Fruit fly (Drosophila melanogaster) whole organism, embryonic: Measurements from ENCODE around the gene CG9107.

ENCODE experiments used
- Bgb ChIP-seq: fragments of 200-800 bp; sonication (Bioruptor generic); IDR thresholded peaks from 2 replicates; pipeline ENCODE4 v1.3.6; 2022; ENCODE audit warnings: missing biosample characterization, missing genetic modification characterization; ENCODE audit not compliant: partially characterized antibody
- Bteb2 ChIP-seq: fragments of 200-800 bp; sonication (Bioruptor generic); optimal IDR thresholded peaks from 2 replicates; lab custom pipeline; 2016; ENCODE audit warnings: missing biosample characterization, missing genetic modification characterization
- CG10366 ChIP-seq: fragments of 200-800 bp; sonication (Bioruptor generic); IDR thresholded peaks from 2 replicates; pipeline ENCODE4 v1.3.6; 2022; ENCODE audit warnings: missing biosample characterization, missing genetic modification characterization
- CG11504 ChIP-seq: fragments of 200-800 bp; sonication (Bioruptor generic); optimal IDR thresholded peaks from 3 replicates; lab custom pipeline; 2019; ENCODE audit warnings: missing biosample characterization, mild to moderate bottlenecking, missing genetic modification characterization, moderate library complexity
- CG12219 ChIP-seq: fragments of 200-800 bp; sonication (Bioruptor generic); optimal IDR thresholded peaks from 3 replicates; lab custom pipeline; 2018; ENCODE audit warnings: missing biosample characterization, mild to moderate bottlenecking, missing genetic modification characterization
- CG12299 ChIP-seq: fragments of 200-800 bp; sonication (Bioruptor generic); optimal IDR thresholded peaks from 2 replicates; lab custom pipeline; 2018; ENCODE audit warnings: missing biosample characterization, mild to moderate bottlenecking, missing genetic modification characterization
- CG12942 ChIP-seq: fragments of 200-800 bp; sonication (Bioruptor generic); optimal IDR thresholded peaks from 3 replicates; lab custom pipeline; 2016; ENCODE audit warnings: missing biosample characterization, missing genetic modification characterization
- CG13624 ChIP-seq: fragments of 200-800 bp; sonication (Bioruptor generic); optimal IDR thresholded peaks from 2 replicates; lab custom pipeline; 2016; ENCODE audit warnings: missing biosample characterization, missing genetic modification characterization
- CG1647 ChIP-seq: fragments of 200-800 bp; sonication (Bioruptor generic); optimal IDR thresholded peaks from 3 replicates; lab custom pipeline; 2016; ENCODE audit warnings: missing biosample characterization, missing genetic modification characterization
- CG16813 ChIP-seq: fragments of 200-800 bp; sonication (Bioruptor generic); IDR thresholded peaks from 3 replicates; pipeline ENCODE4 v1.3.6; 2022; ENCODE audit warnings: missing biosample characterization, missing genetic modification characterization; ENCODE audit not compliant: partially characterized antibody
- CG17328 ChIP-seq: fragments of 200-800 bp; sonication (Bioruptor generic); IDR thresholded peaks from 2 replicates; pipeline ENCODE4 v1.3.6; 2022; ENCODE audit warnings: missing biosample characterization, missing genetic modification characterization
- CG17912 ChIP-seq: fragments of 200-800 bp; sonication (Bioruptor generic); optimal IDR thresholded peaks from 2 replicates; lab custom pipeline; 2018; ENCODE audit warnings: missing biosample characterization, mild to moderate bottlenecking, missing genetic modification characterization
- CG18011 ChIP-seq: fragments of 200-800 bp; sonication (Bioruptor generic); optimal IDR thresholded peaks from 2 replicates; lab custom pipeline; 2017; ENCODE audit warnings: missing biosample characterization, missing genetic modification characterization, mild to moderate bottlenecking, moderate library complexity, missing genotype
- CG18262 ChIP-seq: fragments of 200-800 bp; optimal IDR thresholded peaks from 3 replicates; lab custom pipeline; 2019; ENCODE audit warnings: missing biosample characterization, mild to moderate bottlenecking, missing genetic modification characterization, moderate library complexity
- CG2678 ChIP-seq: fragments of 200-800 bp; sonication (Bioruptor generic); optimal IDR thresholded peaks from 3 replicates; lab custom pipeline; 2019; ENCODE audit warnings: missing biosample characterization, mild to moderate bottlenecking, missing genetic modification characterization, moderate library complexity
- CG2712 ChIP-seq: fragments of 200-800 bp; optimal IDR thresholded peaks from 3 replicates; lab custom pipeline; 2019; ENCODE audit warnings: missing biosample characterization, mild to moderate bottlenecking, missing genetic modification characterization, moderate library complexity
- CG3838 ChIP-seq: fragments of 200-800 bp; sonication (Bioruptor generic); optimal IDR thresholded peaks from 3 replicates; lab custom pipeline; 2016; ENCODE audit warnings: missing biosample characterization, missing genetic modification characterization
- CG5180 ChIP-seq: fragments of 200-800 bp; sonication (Bioruptor generic); optimal IDR thresholded peaks from 3 replicates; lab custom pipeline; 2017; ENCODE audit warnings: missing biosample characterization, missing genetic modification characterization, mild to moderate bottlenecking, moderate library complexity, missing genetic modification reagents
- CG6175 ChIP-seq: fragments of 200-800 bp; sonication (Bioruptor generic); IDR thresholded peaks from 3 replicates; pipeline ENCODE4 v1.3.6; 2022; ENCODE audit warnings: missing biosample characterization, missing genetic modification characterization
- CG6654 ChIP-seq: fragments of 200-800 bp; sonication (Bioruptor generic); optimal IDR thresholded peaks from 2 replicates; lab custom pipeline; 2017; ENCODE audit warnings: missing biosample characterization, mild to moderate bottlenecking, missing genetic modification characterization
- CG8281 ChIP-seq: fragments of 200-800 bp; sonication (Bioruptor generic); optimal IDR thresholded peaks from 2 replicates; lab custom pipeline; 2018; ENCODE audit warnings: missing biosample characterization, mild to moderate bottlenecking, missing genetic modification characterization, moderate library complexity
- CG8924 ChIP-seq: fragments of 200-800 bp; optimal IDR thresholded peaks from 3 replicates; lab custom pipeline; 2019; ENCODE audit warnings: missing biosample characterization, mild to moderate bottlenecking, missing genetic modification characterization, moderate library complexity
- CG9727 ChIP-seq: fragments of 200-800 bp; sonication (Bioruptor generic); optimal IDR thresholded peaks from 3 replicates; lab custom pipeline; 2017; ENCODE audit warnings: missing biosample characterization, mild to moderate bottlenecking, missing genetic modification characterization
- Dek ChIP-seq: fragments of 200-800 bp; sonication (Bioruptor generic); optimal IDR thresholded peaks from 3 replicates; lab custom pipeline; 2019; ENCODE audit warnings: missing biosample characterization, mild to moderate bottlenecking, missing genetic modification characterization, moderate library complexity
- Dp ChIP-seq: fragments of 200-800 bp; sonication (Bioruptor generic); optimal IDR thresholded peaks from 2 replicates; lab custom pipeline; 2018; ENCODE audit warnings: missing biosample characterization, mild to moderate bottlenecking, missing genetic modification characterization, moderate library complexity
- Hr3 ChIP-seq: fragments of 200-800 bp; sonication (Bioruptor generic); optimal IDR thresholded peaks from 3 replicates; lab custom pipeline; 2016; ENCODE audit warnings: missing biosample characterization, missing genetic modification characterization
- Nf-YC ChIP-seq: fragments of 200-800 bp; optimal IDR thresholded peaks from 3 replicates; lab custom pipeline; 2019; ENCODE audit warnings: missing biosample characterization, mild to moderate bottlenecking, missing genetic modification characterization, moderate library complexity
- Side ChIP-seq: fragments of 200-800 bp; sonication (Bioruptor generic); optimal IDR thresholded peaks from 2 replicates; lab custom pipeline; 2016; ENCODE audit warnings: missing biosample characterization, missing genetic modification characterization
- Ssrp ChIP-seq: fragments of 200-800 bp; sonication (Bioruptor generic); optimal IDR thresholded peaks from 2 replicates; lab custom pipeline; 2018; ENCODE audit warnings: missing biosample characterization, mild to moderate bottlenecking, missing genetic modification characterization, moderate library complexity
- TFAM ChIP-seq: fragments of 200-800 bp; sonication (Bioruptor generic); optimal IDR thresholded peaks from 2 replicates; lab custom pipeline; 2017; ENCODE audit warnings: missing biosample characterization, missing genetic modification characterization, inconsistent platforms
- dmrt99B ChIP-seq: fragments of 200-800 bp; sonication (Bioruptor generic); optimal IDR thresholded peaks from 2 replicates; lab custom pipeline; 2018; ENCODE audit warnings: missing biosample characterization, mild to moderate bottlenecking, missing genetic modification characterization, moderate library complexity
- emc ChIP-seq: fragments of 200-800 bp; sonication (Bioruptor generic); optimal IDR thresholded peaks from 2 replicates; lab custom pipeline; 2016; ENCODE audit warnings: missing biosample characterization, missing genetic modification characterization
- exex ChIP-seq: fragments of 200-800 bp; sonication (Bioruptor generic); optimal IDR thresholded peaks from 4 replicates; lab custom pipeline; 2018; ENCODE audit warnings: missing biosample characterization, mild to moderate bottlenecking, missing genetic modification characterization, moderate library complexity
- gcm2 ChIP-seq: fragments of 200-800 bp; sonication (Bioruptor generic); optimal IDR thresholded peaks from 2 replicates; lab custom pipeline; 2016; ENCODE audit warnings: missing biosample characterization, missing genetic modification characterization
- jumu ChIP-seq: fragments of 200-800 bp; sonication (Bioruptor generic); optimal IDR thresholded peaks from 3 replicates; lab custom pipeline; 2016; ENCODE audit warnings: missing biosample characterization, missing genetic modification characterization
- kni ChIP-seq: fragments of 200-800 bp; sonication (Bioruptor generic); optimal IDR thresholded peaks from 3 replicates; lab custom pipeline; 2017; ENCODE audit warnings: mild to moderate bottlenecking, missing biosample characterization, missing genetic modification reagents, missing genetic modification characterization
- lilli ChIP-seq: fragments of 200-800 bp; sonication (Bioruptor generic); optimal IDR thresholded peaks from 3 replicates; lab custom pipeline; 2016; ENCODE audit warnings: missing biosample characterization, missing genetic modification characterization
- mirr ChIP-seq: fragments of 200-800 bp; sonication (Bioruptor generic); optimal IDR thresholded peaks from 3 replicates; lab custom pipeline; 2018; ENCODE audit warnings: missing biosample characterization, mild to moderate bottlenecking, missing genetic modification characterization
- pb ChIP-seq: fragments of 200-800 bp; sonication (Bioruptor generic); optimal IDR thresholded peaks from 3 replicates; lab custom pipeline; 2016; ENCODE audit warnings: missing biosample characterization, missing genetic modification characterization
- pita ChIP-seq: fragments of 200-800 bp; sonication (Bioruptor generic); optimal IDR thresholded peaks from 2 replicates; lab custom pipeline; 2017; ENCODE audit warnings: missing biosample characterization, mild to moderate bottlenecking, missing genetic modification characterization
- ranshi ChIP-seq: fragments of 200-800 bp; sonication (Bioruptor generic); IDR thresholded peaks from 2 replicates; pipeline ENCODE4 v1.3.6; 2022; ENCODE audit warnings: missing biosample characterization, missing genetic modification characterization
- rib ChIP-seq: fragments of 200-800 bp; sonication (Bioruptor generic); IDR thresholded peaks from 2 replicates; pipeline ENCODE4 v1.3.6; 2022; ENCODE audit warnings: missing biosample characterization, missing genetic modification characterization
- sima ChIP-seq: fragments of 200-800 bp; sonication (Bioruptor generic); optimal IDR thresholded peaks from 2 replicates; lab custom pipeline; 2016; ENCODE audit warnings: missing biosample characterization, missing genetic modification characterization
- slbo ChIP-seq: fragments of 200-800 bp; sonication (Bioruptor generic); IDR thresholded peaks from 2 replicates; pipeline ENCODE4 v1.3.6; 2022; ENCODE audit warnings: missing biosample characterization, missing genetic modification characterization
- slp2 ChIP-seq: fragments of 200-800 bp; sonication (Bioruptor generic); optimal IDR thresholded peaks from 2 replicates; lab custom pipeline; 2016; ENCODE audit warnings: missing biosample characterization, missing genetic modification characterization
- tgo ChIP-seq: fragments of 200-800 bp; sonication (Bioruptor generic); IDR thresholded peaks from 3 replicates; pipeline ENCODE4 v1.3.6; 2022; ENCODE audit warnings: missing biosample characterization, missing genetic modification characterization
- ttk ChIP-seq: fragments of 200-800 bp; sonication (Bioruptor generic); IDR thresholded peaks from 2 replicates; pipeline ENCODE4 v2.1.2; 2022; ENCODE audit warnings: missing biosample characterization, missing genetic modification characterization
- unc-4 ChIP-seq: fragments of 200-800 bp; sonication (Bioruptor generic); IDR thresholded peaks from 2 replicates; pipeline ENCODE4 v1.3.6; 2022; ENCODE audit warnings: missing biosample characterization, missing genetic modification characterization; ENCODE audit not compliant: partially characterized antibody
- wdn ChIP-seq: fragments of 200-800 bp; sonication (Bioruptor generic); IDR thresholded peaks from 2 replicates; pipeline ENCODE4 v1.3.6; 2022; ENCODE audit warnings: missing biosample characterization, missing genetic modification characterization

CG9107 gene

dm6 chr2L:6045972-6046718 lies 21.8 kb upstream of the CG9107 start, which contains the start of gene Pfas (continued):
- TF ChIP-seq kni (GFP tag; lab: Kevin White, UChicago) (peak; percentile 3), Ssrp (tag; lab: Kevin White, UChicago) (no peak), Nf-YC (tag; lab: Kevin White, UChicago) (peak; percentile 76), CG9727 (peak; percentile 62), Dek (tag; lab: Kevin White, UChicago) (peak; percentile 73), CG11504 (no peak), jumu (GFP tag; lab: Kevin White, UChicago) (peak; percentile 34), CG16813 (no peak), CG2712 (peak; percentile 38), dmrt99B (no peak), Hr3 (GFP tag; lab: Kevin White, UChicago) (peak; percentile 13), CG10366 (peak; percentile 36; the same call in 1 of the 2 replicates), CG8924 (peak; percentile 36), CG18262 (tag; lab: Kevin White, UChicago) (peak; percentile 33), ttk (GFP tag; lab: Robert Waterston, UW) (no peak), CG1647 (GFP tag; lab: Kevin White, UChicago) (peak; percentile 61), gcm2 (GFP tag; lab: Kevin White, UChicago) (no peak), ranshi (GFP tag; lab: Robert Waterston, UW) (peak; percentile 64), CG6654 (GFP tag; lab: Kevin White, UChicago) (peak; percentile 70), CG2678 (tag; lab: Kevin White, UChicago) (peak; percentile 80), CG17912 (peak; percentile 6), CG12219 (GFP tag; lab: Kevin White, UChicago) (no peak), pb (GFP tag; lab: Kevin White, UChicago) (peak; percentile 38), CG5180 (GFP tag; lab: Kevin White, UChicago) (no peak), slp2 (no peak), TFAM (GFP tag; lab: Kevin White, UChicago) (no peak), Bteb2 (peak; percentile 28), CG12942 (peak; percentile 36), CG3838 (no peak), tgo (GFP tag; lab: Robert Waterston, UW) (no peak; the same call in 2 of the 3 replicates), pita (GFP tag; lab: Kevin White, UChicago) (no peak), exex (peak; percentile 78), CG12299 (tag; lab: Kevin White, UChicago) (no peak), CG18011 (GFP tag; lab: Kevin White, UChicago) (peak; percentile 56), emc (peak; percentile 2), CG8281 (no peak), rib (GFP tag; lab: Robert Waterston, UW) (peak; percentile 53), Side (GFP tag; lab: Kevin White, UChicago) (peak; percentile 50), Bgb (peak; percentile 33; the same call in 1 of the 2 replicates), wdn (GFP tag; lab: Robert Waterston, UW) (no peak), sima (GFP tag; lab: Kevin White, UChicago) (peak; percentile 3), CG6175 (GFP tag; lab: Robert Waterston, UW) (no peak), slbo (GFP tag; lab: Robert Waterston, UW) (peak; percentile 65), CG17328 (GFP tag; lab: Robert Waterston, UW) (0 out of 2 replicates have a peak, but pooled peaks have one; percentile 13), CG13624 (GFP tag; lab: Kevin White, UChicago) (peak; percentile 69), Dp (GFP tag; lab: Kevin White, UChicago) (peak; percentile 81), unc-4 (GFP tag; lab: Robert Waterston, UW) (no peak), lilli (GFP tag; lab: Kevin White, UChicago) (peak; percentile 81), mirr (GFP tag; lab: Kevin White, UChicago) (peak; percentile 75)
